Worm (Caenorhabditis elegans): Measurements from ENCODE around the gene Y57G7A.3.

Y57G7A.3 gene

DNA sequence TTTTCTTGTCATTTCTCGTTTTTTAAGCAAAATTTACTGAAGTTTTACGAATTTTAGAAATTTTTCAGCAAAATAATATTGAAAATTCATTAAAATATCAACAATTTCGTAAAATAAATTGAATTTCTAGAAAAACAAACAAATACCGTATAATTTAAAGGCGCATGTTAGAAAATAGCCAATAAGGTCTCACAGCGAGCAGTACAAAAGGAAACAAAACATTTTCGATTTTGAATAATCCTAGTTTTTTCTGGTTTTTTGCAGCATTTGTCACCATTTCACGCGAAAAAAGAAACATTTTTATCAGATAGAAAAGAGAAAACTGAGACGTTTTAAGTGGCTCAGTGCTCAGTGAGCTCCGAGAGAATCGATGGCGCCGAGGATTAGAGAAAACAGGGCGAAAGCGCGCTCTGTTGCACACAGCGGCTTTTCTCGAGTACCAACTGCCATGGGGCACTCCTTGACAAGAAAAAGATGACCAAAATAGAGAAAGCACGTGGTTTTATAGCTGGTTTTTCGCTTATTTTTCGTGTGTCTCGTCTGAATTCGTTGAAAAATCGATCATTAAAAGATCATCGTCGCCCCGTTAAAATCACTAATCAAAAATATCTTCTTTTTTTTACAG is 24.4 kb downstream of the Y57G7A.3 start, which contains the start of the genes alh-6 and fcho-1:
alh-6 (minus strand) TSS at position 242 of the 625 bp plus-strand sequence.
fcho-1 (plus strand) TSS at position 624 of the 625 bp plus-strand sequence.
- TF ChIP-seq W03F9.2 (tag; optimal IDR thresholded peaks at IDR 0.05) = peak; percentile 10
- no peak for TF ChIP-seq dao-5 (tag; optimal IDR thresholded peaks at IDR 0.05)

DNA sequence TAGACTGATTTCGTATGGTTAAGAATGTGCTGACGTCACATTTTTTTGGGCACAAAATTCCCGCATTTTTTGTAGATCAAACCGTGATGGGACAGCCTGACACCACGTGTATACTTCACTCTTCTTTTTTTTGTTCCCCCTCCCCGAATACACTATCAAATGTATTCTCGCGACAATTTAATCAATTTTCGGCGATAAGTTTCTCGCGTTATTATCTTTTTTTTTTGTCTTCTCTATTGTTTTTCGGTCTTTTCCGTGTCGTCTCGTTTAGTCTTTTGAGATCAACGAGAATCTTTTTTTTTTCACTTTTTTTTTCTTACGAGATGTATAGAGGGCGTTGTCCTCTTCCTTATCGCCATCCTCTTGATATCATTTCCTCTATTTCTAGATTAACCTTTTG is 29.7 kb downstream of the Y57G7A.3 start:
- TF ChIP-seq W03F9.2 (tag; optimal IDR thresholded peaks at IDR 0.05) = no peak
- no peak for TF ChIP-seq dao-5 (tag; optimal IDR thresholded peaks at IDR 0.05)
- TF ChIP-seq him-1 (tag; optimal IDR thresholded peaks at IDR 0.05) = no peak

DNA sequence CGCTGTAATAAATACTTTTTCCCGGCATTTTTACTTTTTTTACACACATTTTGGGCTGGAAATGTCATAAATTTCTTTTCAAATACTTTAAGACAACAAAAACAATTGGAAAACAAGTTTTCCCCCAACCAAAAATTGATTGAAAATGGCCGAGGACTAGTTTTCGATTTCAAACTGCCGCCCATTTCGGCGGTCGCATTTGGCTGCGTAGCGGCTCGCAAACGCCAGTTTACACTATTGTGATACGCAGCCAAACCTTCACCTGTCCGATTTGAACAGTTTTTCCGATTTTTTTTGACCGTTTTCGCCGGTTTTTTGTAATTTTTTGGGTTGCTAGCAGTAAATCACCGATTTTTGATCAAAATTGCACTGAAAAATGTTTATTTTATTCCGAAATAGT is 34.8 kb downstream of the Y57G7A.3 start:
- TF ChIP-seq dao-5 (tag; optimal IDR thresholded peaks at IDR 0.05) (peak; percentile 10), him-1 (tag; optimal IDR thresholded peaks at IDR 0.05) (peak; percentile 72), W03F9.2 (tag; optimal IDR thresholded peaks at IDR 0.05) (peak; percentile 94)

DNA sequence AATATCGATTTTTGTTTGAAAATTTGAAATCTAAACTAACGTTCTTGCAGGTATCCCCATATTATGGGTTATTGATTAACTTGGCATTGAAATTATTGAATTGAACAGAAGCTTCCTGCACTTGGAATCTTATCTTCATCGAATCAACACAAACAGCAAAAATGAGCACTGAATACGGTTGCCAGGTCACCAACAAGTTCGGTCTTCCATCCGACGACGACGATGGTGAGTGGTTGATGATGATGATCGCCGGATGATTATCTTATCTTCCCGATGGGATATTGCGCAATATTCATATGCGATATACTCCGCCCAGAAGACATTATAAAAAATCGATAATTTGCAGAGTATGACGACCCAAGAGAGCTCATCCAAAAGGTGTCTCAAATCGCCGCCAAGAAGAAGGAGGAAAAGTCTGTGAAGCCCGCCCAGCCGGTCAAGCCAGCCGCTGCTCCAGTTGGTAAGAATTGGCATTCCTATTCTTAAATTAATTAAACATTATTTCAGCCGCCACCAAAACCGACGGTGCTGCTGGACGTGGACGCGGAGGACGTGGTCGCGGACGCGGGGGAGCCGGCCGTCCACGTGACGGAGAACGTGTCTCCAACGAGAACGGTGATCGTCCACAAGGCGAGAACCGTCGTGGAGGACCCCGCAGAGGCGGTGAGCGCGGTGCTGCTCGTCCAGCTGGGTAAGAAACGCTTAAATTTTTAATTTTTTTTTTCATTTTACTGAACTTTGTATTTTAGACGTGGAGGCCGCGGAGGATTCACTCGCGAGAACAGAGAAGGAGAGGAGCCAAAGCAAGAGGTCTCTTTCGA is 35.6 kb downstream of the Y57G7A.3 start, which contains the start of gene vig-1:
vig-1 (plus strand) TSS at position 51 of the 821 bp plus-strand sequence.
- TF ChIP-seq him-1 (tag; optimal IDR thresholded peaks at IDR 0.05) (no peak), W03F9.2 (tag; optimal IDR thresholded peaks at IDR 0.05) (no peak), dao-5 (tag; optimal IDR thresholded peaks at IDR 0.05) (no peak)

DNA sequence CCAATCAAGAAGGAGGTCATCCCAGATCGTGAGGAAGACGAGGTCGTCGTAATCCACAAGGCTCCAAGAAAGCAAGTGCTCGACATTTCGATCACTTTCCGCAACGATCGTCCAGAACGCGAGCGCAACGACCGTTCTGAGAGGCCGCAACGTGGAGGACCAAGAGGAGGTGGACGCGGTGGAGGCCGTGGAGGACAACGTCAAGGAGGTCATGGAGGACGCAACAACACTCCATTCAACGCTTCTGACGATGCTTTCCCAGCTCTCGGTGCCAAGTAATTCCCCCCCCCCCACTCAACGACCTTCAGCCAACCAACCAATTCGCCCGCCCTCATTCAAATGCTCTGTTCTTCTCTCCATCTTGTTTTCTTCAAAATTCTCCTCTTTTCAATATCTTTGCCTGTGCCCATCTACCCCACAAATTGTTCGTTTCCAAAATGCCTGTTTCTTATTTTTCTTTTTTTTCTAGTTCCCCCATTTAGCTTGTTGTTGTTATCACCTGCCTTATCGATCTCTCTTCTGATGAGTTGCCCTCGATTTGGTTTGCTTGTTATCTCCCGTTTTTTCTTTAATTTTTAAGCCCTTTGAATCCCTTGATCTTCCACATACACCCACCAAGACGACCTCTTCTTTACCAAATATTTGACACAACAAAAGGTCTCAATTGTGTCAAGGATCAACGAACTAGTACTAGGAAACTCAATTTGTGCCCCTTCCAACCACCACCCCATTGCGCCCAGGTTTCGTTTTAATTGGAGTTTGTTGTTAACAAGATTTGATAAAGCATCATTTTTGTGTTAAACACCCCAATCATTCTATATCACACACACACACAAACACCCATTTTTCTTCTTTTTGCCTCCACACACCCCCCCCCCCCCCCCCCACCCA is 36.9 kb downstream of the Y57G7A.3 start:
- TF ChIP-seq him-1 (tag; optimal IDR thresholded peaks at IDR 0.05) (no peak), W03F9.2 (tag; optimal IDR thresholded peaks at IDR 0.05) (no peak), dao-5 (tag; optimal IDR thresholded peaks at IDR 0.05) (no peak)

DNA sequence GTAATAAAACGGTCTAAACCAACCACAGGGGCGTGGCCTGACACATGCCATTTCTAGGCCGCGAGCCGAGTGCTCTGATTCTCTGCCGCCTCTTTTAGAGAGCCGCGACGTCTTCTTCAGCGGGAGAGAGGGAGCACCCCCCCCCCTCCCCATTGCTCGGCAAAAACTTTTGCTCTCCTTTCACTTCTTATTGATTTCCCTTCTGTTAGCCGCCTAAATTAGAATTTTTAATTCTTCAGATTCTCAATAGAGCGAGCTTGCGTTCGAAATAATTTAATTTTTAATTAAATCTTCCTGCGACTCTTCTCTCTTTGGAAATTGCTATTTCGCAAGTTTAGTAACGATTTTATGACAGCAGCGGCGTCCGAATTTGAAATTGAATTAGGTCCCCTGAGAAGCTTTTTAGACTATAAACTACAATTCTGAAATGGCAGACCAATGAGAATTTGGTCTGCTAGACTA is 37.6 kb downstream of the Y57G7A.3 start:
- TF ChIP-seq dao-5 (tag; optimal IDR thresholded peaks at IDR 0.05) (no peak), W03F9.2 (tag; optimal IDR thresholded peaks at IDR 0.05) (no peak), him-1 (tag; optimal IDR thresholded peaks at IDR 0.05) (peak; percentile 72)

DNA sequence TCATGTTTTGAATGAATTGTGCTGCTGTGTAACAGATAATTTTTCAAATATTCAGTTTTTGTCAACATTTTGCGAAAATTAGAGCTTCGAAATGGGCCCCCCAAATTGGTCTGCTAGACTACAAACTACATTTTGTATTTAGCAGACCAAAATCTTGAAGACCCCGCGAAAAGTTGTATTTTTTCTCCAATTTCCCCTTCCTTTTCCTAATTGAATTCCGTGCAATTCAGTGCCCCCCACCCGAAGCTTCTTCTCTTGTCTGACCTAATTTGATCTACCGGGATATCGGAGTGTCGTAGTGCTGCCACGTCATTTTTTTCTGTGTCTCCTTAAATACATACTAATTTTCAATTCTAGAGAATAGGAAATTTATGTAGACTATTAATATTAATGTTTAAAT is 38.4 kb downstream of the Y57G7A.3 start:
- TF ChIP-seq W03F9.2 (tag; optimal IDR thresholded peaks at IDR 0.05) (no peak), dao-5 (tag; optimal IDR thresholded peaks at IDR 0.05) (no peak), him-1 (tag; optimal IDR thresholded peaks at IDR 0.05) (no peak)

DNA sequence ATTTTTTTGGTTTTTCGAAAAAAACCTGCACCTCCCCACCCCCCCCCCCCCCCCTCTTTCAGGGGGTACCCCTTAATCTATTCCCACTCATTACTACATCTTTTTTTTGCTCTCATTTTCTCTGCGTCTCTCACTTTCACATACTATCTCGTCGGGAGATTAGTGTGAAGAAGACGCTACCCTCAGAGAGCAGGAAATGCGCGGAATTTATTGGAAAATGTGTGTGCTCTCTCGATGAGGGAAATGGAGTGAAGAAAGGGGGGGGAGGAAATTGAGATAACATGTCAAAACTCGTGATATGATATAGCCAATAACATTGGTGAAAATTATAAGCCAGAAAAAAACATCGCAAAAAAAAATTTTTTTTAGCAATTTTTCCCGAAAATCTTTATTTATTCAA is 40.0 kb downstream of the Y57G7A.3 start:
- TF ChIP-seq W03F9.2 (tag; optimal IDR thresholded peaks at IDR 0.05) (no peak), dao-5 (tag; optimal IDR thresholded peaks at IDR 0.05) (no peak), him-1 (tag; optimal IDR thresholded peaks at IDR 0.05) (no peak)

DNA sequence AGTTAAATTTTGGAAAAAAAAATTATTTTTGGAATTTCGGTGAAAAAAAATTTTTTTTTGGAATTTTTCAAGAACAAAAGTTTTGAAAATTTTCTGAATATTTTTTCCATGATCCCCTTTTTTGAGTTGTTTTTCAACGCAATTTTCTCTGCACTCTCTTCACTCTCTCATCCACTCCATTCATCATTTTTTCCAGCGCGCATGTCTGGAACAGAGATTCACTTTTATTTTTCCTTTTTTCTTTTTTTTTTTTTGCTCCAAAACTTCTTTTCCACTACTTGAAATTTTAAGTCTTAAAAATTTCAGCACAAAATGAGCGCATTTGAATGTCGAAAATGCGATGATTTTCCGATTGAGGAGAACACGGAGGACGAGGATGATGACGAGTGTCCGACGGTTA is 41.1 kb downstream of the Y57G7A.3 start, which contains the start of gene jip-1:
jip-1 (plus strand) TSS at position 301 of the 400 bp plus-strand sequence.
- no peak for TF ChIP-seq W03F9.2 (tag; optimal IDR thresholded peaks at IDR 0.05)

DNA sequence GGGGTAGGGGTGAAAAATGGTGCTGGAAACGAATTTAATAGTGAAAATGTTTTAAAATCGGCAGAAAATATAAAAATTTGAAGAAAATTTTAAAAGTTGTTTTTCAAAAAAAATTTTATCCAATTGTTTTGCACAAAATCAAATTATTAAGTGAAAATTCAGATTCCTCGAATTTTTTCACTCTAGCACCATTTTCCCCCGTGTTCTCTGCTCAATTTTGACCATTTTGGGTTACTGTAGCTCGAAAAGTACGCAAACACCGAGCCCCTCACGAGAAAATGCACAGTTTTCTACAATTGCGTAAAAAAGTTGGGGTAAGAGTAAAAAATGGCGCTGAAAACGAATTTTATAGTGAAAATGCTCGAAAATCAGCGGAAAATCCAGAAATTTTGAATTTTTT is 44.3 kb downstream of the Y57G7A.3 start:
- TF ChIP-seq him-1 (tag; optimal IDR thresholded peaks at IDR 0.05) (no peak), dao-5 (tag; optimal IDR thresholded peaks at IDR 0.05) (no peak), W03F9.2 (tag; optimal IDR thresholded peaks at IDR 0.05) (no peak)

Measured in whole organism, L4/young adult.